Worm (Caenorhabditis elegans): ENCODE measurements around the gene unc-79.

The unc-79 gene

ce11 chrIII:4030839-4031238 is 35.6 kb upstream of the unc-79 start:
- TF ChIP-seq mdl-1 (tag; optimal IDR thresholded peaks at IDR 0.05): no peak
- TF ChIP-seq Y55F3AM.14 (GFP tag; optimal IDR thresholded peaks at IDR 0.05): no peak
- TF ChIP-seq snpc-4 (tag; optimal IDR thresholded peaks at IDR 0.05): no peak
- no peak for TF ChIP-seq lsy-2 (tag; optimal IDR thresholded peaks at IDR 0.05)
- TF ChIP-seq nhr-77 (tag; optimal IDR thresholded peaks at IDR 0.05): no peak
- no peak for TF ChIP-seq aly-2 (tag; optimal IDR thresholded peaks at IDR 0.05)
- no peak for TF ChIP-seq ZK546.5 (tag; optimal IDR thresholded peaks at IDR 0.05)
- TF ChIP-seq nhr-21 (tag; optimal IDR thresholded peaks at IDR 0.05): no peak
- TF ChIP-seq sma-3 (GFP tag; optimal IDR thresholded peaks at IDR 0.05): no peak
- no peak for TF ChIP-seq nhr-12 (tag; optimal IDR thresholded peaks at IDR 0.05)
- no peak for TF ChIP-seq unc-62 (GFP tag; optimal IDR thresholded peaks at IDR 0.05)
- no peak for TF ChIP-seq F13H6.1 (tag; optimal IDR thresholded peaks at IDR 0.05)
- TF ChIP-seq R02D3.7 (tag; optimal IDR thresholded peaks at IDR 0.05): no peak
- TF ChIP-seq nhr-23 (tag; optimal IDR thresholded peaks at IDR 0.05): no peak
- TF ChIP-seq egl-27 (tag; optimal IDR thresholded peaks at IDR 0.05): no peak
- no peak for TF ChIP-seq sma-9 (GFP tag; optimal IDR thresholded peaks at IDR 0.05)
- no peak for TF ChIP-seq sma-9 (tag; optimal IDR thresholded peaks at IDR 0.05)
- no peak for TF ChIP-seq blmp-1 (tag; optimal IDR thresholded peaks at IDR 0.05; ENCODE audit: insufficient read depth)

- peak; percentile 83 for TF ChIP-seq unc-55 (GFP tag; optimal IDR thresholded peaks at IDR 0.05)
- TF ChIP-seq lsy-2 (tag; optimal IDR thresholded peaks at IDR 0.05): peak in 1 of 2 experiments; percentile 0
- TF ChIP-seq nhr-12 (tag; optimal IDR thresholded peaks at IDR 0.05): no peak
- TF ChIP-seq C34F6.9 (tag; optimal IDR thresholded peaks at IDR 0.05): peak; percentile 38
- peak; percentile 20 for TF ChIP-seq sma-9 (GFP tag; optimal IDR thresholded peaks at IDR 0.05)
- TF ChIP-seq sma-9 (tag; optimal IDR thresholded peaks at IDR 0.05): no peak
- TF ChIP-seq zag-1 (tag; optimal IDR thresholded peaks at IDR 0.05): peak; percentile 24
- TF ChIP-seq ZK546.5 (tag; optimal IDR thresholded peaks at IDR 0.05): no peak
These were observed 31.4 kb upstream of the unc-79 start for ce11 chrIII:4034984-4035383.

- TF ChIP-seq unc-55 (GFP tag; optimal IDR thresholded peaks at IDR 0.05) (no peak), R02D3.7 (tag; optimal IDR thresholded peaks at IDR 0.05) (no peak), ama-1 (optimal IDR thresholded peaks at IDR 0.05) (no peak), mbf-1 (tag; optimal IDR thresholded peaks at IDR 0.05) (no peak), aly-2 (tag; optimal IDR thresholded peaks at IDR 0.05) (no peak), mab-5 (tag; optimal IDR thresholded peaks at IDR 0.05) (no peak), elt-1 (tag; optimal IDR thresholded peaks at IDR 0.05) (no peak), snpc-4 (tag; optimal IDR thresholded peaks at IDR 0.05) (no peak), elt-3 (tag; optimal IDR thresholded peaks at IDR 0.05) (no peak), ztf-4 (tag; optimal IDR thresholded peaks at IDR 0.05) (no peak), crh-2 (tag; optimal IDR thresholded peaks at IDR 0.05) (no peak)
These were observed 29.7 kb upstream of the unc-79 start, which contains the start of gene hum-5 for ce11 chrIII:4036740-4037139. hum-5 (minus strand) TSS chrIII:4036840.

- peak; percentile 9 for TF ChIP-seq sma-9 (GFP tag; optimal IDR thresholded peaks at IDR 0.05)
- no peak for TF ChIP-seq sma-9 (tag; optimal IDR thresholded peaks at IDR 0.05)
- TF ChIP-seq F13H6.1 (tag; optimal IDR thresholded peaks at IDR 0.05): peak; percentile 73
- no peak for TF ChIP-seq mbf-1 (tag; optimal IDR thresholded peaks at IDR 0.05)
- peak; percentile 10 for TF ChIP-seq fos-1 (tag; optimal IDR thresholded peaks at IDR 0.05)
- TF ChIP-seq sem-4 (tag; optimal IDR thresholded peaks at IDR 0.05): peak; percentile 38
- no peak for TF ChIP-seq mab-5 (tag; optimal IDR thresholded peaks at IDR 0.05)
These were observed 29.1 kb upstream of the unc-79 start for ce11 chrIII:4037332-4037731.

ce11 chrIII:4039775-4040174 is 26.7 kb upstream of the unc-79 start:
- TF ChIP-seq C34F6.9 (tag; optimal IDR thresholded peaks at IDR 0.05) (no peak), nhr-25 (tag; optimal IDR thresholded peaks at IDR 0.05) (no peak), ama-1 (optimal IDR thresholded peaks at IDR 0.05) (no peak), nhr-23 (tag; optimal IDR thresholded peaks at IDR 0.05) (no peak), fos-1 (tag; optimal IDR thresholded peaks at IDR 0.05) (peak; percentile 99), sma-9 (GFP tag; optimal IDR thresholded peaks at IDR 0.05) (peak; percentile 24), sma-9 (tag; optimal IDR thresholded peaks at IDR 0.05) (no peak), dmd-4 (tag; optimal IDR thresholded peaks at IDR 0.05) (no peak), ztf-1 (GFP tag; conservative IDR thresholded peaks at IDR 0.05) (no peak), unc-55 (GFP tag; optimal IDR thresholded peaks at IDR 0.05) (no peak), elt-3 (tag; optimal IDR thresholded peaks at IDR 0.05) (no peak), nhr-12 (tag; optimal IDR thresholded peaks at IDR 0.05) (no peak), skn-1 (tag; optimal IDR thresholded peaks at IDR 0.05) (peak; percentile 78), crh-2 (tag; optimal IDR thresholded peaks at IDR 0.05) (peak; percentile 46), Y55F3AM.14 (GFP tag; optimal IDR thresholded peaks at IDR 0.05) (no peak), mbf-1 (tag; optimal IDR thresholded peaks at IDR 0.05) (no peak), unc-62 (GFP tag; optimal IDR thresholded peaks at IDR 0.05) (no peak), peb-1 (tag; optimal IDR thresholded peaks at IDR 0.05) (no peak), ztf-11 (tag; optimal IDR thresholded peaks at IDR 0.05) (no peak), ztf-4 (tag; optimal IDR thresholded peaks at IDR 0.05) (no peak), blmp-1 (tag; optimal IDR thresholded peaks at IDR 0.05; ENCODE audit: insufficient read depth) (no peak), snpc-4 (tag; optimal IDR thresholded peaks at IDR 0.05) (no peak), ceh-82 (tag; optimal IDR thresholded peaks at IDR 0.05) (no peak), lin-39 (tag; optimal IDR thresholded peaks at IDR 0.05) (no peak), nhr-77 (tag; optimal IDR thresholded peaks at IDR 0.05) (no peak), F13H6.1 (tag; optimal IDR thresholded peaks at IDR 0.05) (no peak), nhr-129 (tag; optimal IDR thresholded peaks at IDR 0.05) (no peak), ceh-16 (tag; optimal IDR thresholded peaks at IDR 0.05) (no peak), lsy-2 (tag; optimal IDR thresholded peaks at IDR 0.05) (no peak), nhr-21 (tag; optimal IDR thresholded peaks at IDR 0.05) (no peak), nhr-10 (tag; optimal IDR thresholded peaks at IDR 0.05) (no peak), egl-27 (tag; optimal IDR thresholded peaks at IDR 0.05) (no peak), lin-13 (GFP tag; optimal IDR thresholded peaks at IDR 0.05) (no peak), ZK546.5 (tag; optimal IDR thresholded peaks at IDR 0.05) (no peak)
